Fruit fly (Drosophila melanogaster) whole organism, embryonic: ENCODE results near the gene hry.

Experiments
- BEAF-32 ChIP-seq: fragments of 200-800 bp; sonication (Bioruptor generic); optimal IDR thresholded peaks from 3 replicates; lab custom pipeline; 2017; ENCODE audit warnings: missing biosample characterization, missing genetic modification characterization, mild to moderate bottlenecking, moderate library complexity, missing genetic modification reagents
- CG12942 ChIP-seq: fragments of 200-800 bp; sonication (Bioruptor generic); optimal IDR thresholded peaks from 3 replicates; lab custom pipeline; 2016; ENCODE audit warnings: missing biosample characterization, missing genetic modification characterization
- CG13424 ChIP-seq: fragments of 200-800 bp; sonication (Bioruptor generic); optimal IDR thresholded peaks from 2 replicates; lab custom pipeline; 2019; ENCODE audit warnings: missing biosample characterization, mild to moderate bottlenecking, missing genetic modification characterization, moderate library complexity
- CG13775 ChIP-seq: fragments of 200-800 bp; sonication (Bioruptor generic); optimal IDR thresholded peaks from 3 replicates; lab custom pipeline; 2017; ENCODE audit warnings: missing biosample characterization, mild to moderate bottlenecking, missing genetic modification characterization
- CG14965 ChIP-seq: fragments of 200-800 bp; sonication (Bioruptor generic); optimal IDR thresholded peaks from 2 replicates; lab custom pipeline; 2016; ENCODE audit warnings: missing biosample characterization, missing genetic modification characterization, borderline replicate concordance
- CG17612 ChIP-seq: fragments of 200-800 bp; sonication (Bioruptor generic); IDR thresholded peaks from 2 replicates; pipeline ENCODE4 v1.3.6; 2022; ENCODE audit warnings: missing biosample characterization, missing genetic modification characterization
- CG2199 ChIP-seq: fragments of 200-800 bp; sonication (Bioruptor generic); IDR thresholded peaks from 3 replicates; pipeline ENCODE4 v1.3.6; 2022; ENCODE audit warnings: missing biosample characterization, missing genetic modification characterization
- CG31224 ChIP-seq: fragments of 200-800 bp; sonication (Bioruptor generic); IDR thresholded peaks from 2 replicates; pipeline ENCODE4 v1.3.6; 2022; ENCODE audit warnings: missing biosample characterization, missing genetic modification characterization
- CG31365 ChIP-seq: fragments of 200-800 bp; sonication (Bioruptor generic); optimal IDR thresholded peaks from 2 replicates; lab custom pipeline; 2018; ENCODE audit warnings: missing biosample characterization, mild to moderate bottlenecking, missing genetic modification characterization
- CG32767 ChIP-seq: fragments of 200-800 bp; sonication (Bioruptor generic); IDR thresholded peaks from 2 replicates; pipeline ENCODE4 v1.3.6; 2022; ENCODE audit warnings: missing biosample characterization, missing genetic modification characterization
- CG5245 ChIP-seq: fragments of 200-800 bp; sonication (Bioruptor generic); optimal IDR thresholded peaks from 3 replicates; lab custom pipeline; 2016; ENCODE audit warnings: missing biosample characterization, missing genetic modification characterization
- CG6813 ChIP-seq: fragments of 200-800 bp; sonication (Bioruptor generic); optimal IDR thresholded peaks from 2 replicates; lab custom pipeline; 2017; ENCODE audit warnings: missing biosample characterization, missing genetic modification characterization, mild to moderate bottlenecking, moderate library complexity, missing genetic modification reagents
- CG6854 ChIP-seq: fragments of 200-800 bp; sonication (Bioruptor generic); optimal IDR thresholded peaks from 3 replicates; lab custom pipeline; 2017; ENCODE audit warnings: missing biosample characterization, mild to moderate bottlenecking, missing genetic modification characterization
- CG7928 ChIP-seq: fragments of 200-800 bp; sonication (Bioruptor generic); optimal IDR thresholded peaks from 2 replicates; lab custom pipeline; 2017; ENCODE audit warnings: missing biosample characterization, mild to moderate bottlenecking, missing genetic modification characterization
- CG8944 ChIP-seq: fragments of 200-800 bp; sonication (Bioruptor generic); optimal IDR thresholded peaks from 3 replicates; lab custom pipeline; 2016; ENCODE audit warnings: missing biosample characterization, missing genetic modification characterization
- Camta ChIP-seq: fragments of 200-800 bp; sonication (Bioruptor generic); optimal IDR thresholded peaks from 2 replicates; lab custom pipeline; 2016; ENCODE audit warnings: missing biosample characterization, missing genetic modification characterization
- CkIIα-i1 ChIP-seq: fragments of 200-800 bp; sonication (Bioruptor generic); IDR thresholded peaks from 2 replicates; pipeline ENCODE4 v1.3.6; 2022; ENCODE audit warnings: missing biosample characterization, missing genetic modification characterization
- ERR ChIP-seq: fragments of 200-800 bp; sonication (Bioruptor generic); optimal IDR thresholded peaks from 2 replicates; lab custom pipeline; 2016; ENCODE audit warnings: missing biosample characterization, missing genetic modification characterization
- Gsc ChIP-seq: fragments of 200-800 bp; sonication (Bioruptor generic); IDR thresholded peaks from 2 replicates; pipeline ENCODE4 v1.3.6; 2022; ENCODE audit warnings: missing biosample characterization, missing genetic modification characterization
- HLH4C ChIP-seq: fragments of 200-800 bp; sonication (Bioruptor generic); IDR thresholded peaks from 3 replicates; pipeline ENCODE4 v1.3.6; 2022; ENCODE audit warnings: missing biosample characterization, missing genetic modification characterization; ENCODE audit not compliant: partially characterized antibody
- HLHmδ ChIP-seq: fragments of 200-800 bp; sonication (Bioruptor generic); optimal IDR thresholded peaks from 2 replicates; lab custom pipeline; 2018; ENCODE audit warnings: missing biosample characterization, mild to moderate bottlenecking, missing genetic modification characterization, moderate library complexity
- Max ChIP-seq: fragments of 200-800 bp; sonication (Bioruptor generic); optimal IDR thresholded peaks from 2 replicates; lab custom pipeline; 2016; ENCODE audit warnings: missing biosample characterization, mild to moderate bottlenecking, missing genetic modification characterization
- Meics ChIP-seq: fragments of 200-800 bp; sonication (Bioruptor generic); optimal IDR thresholded peaks from 2 replicates; lab custom pipeline; 2017; ENCODE audit warnings: missing biosample characterization, mild to moderate bottlenecking, missing genetic modification characterization
- Optix ChIP-seq: fragments of 200-800 bp; sonication (Bioruptor generic); IDR thresholded peaks from 3 replicates; pipeline ENCODE4 v1.3.6; 2022; ENCODE audit warnings: missing biosample characterization, missing genetic modification characterization
- Side ChIP-seq: fragments of 200-800 bp; sonication (Bioruptor generic); optimal IDR thresholded peaks from 2 replicates; lab custom pipeline; 2016; ENCODE audit warnings: missing biosample characterization, missing genetic modification characterization
- Stat92E ChIP-seq, 3 experiments: fragments of >200 bp in 2 of 3; fragments of 200-800 bp in 1 of 3; sonication (Bioruptor generic) in 1 of 3; optimal IDR thresholded peaks; 2 replicates each; lab custom pipeline; 2017 to 2019; ENCODE audit warnings: missing biosample characterization in 3 of 3, missing genetic modification characterization in 3 of 3, mild to moderate bottlenecking in 1 of 3, moderate library complexity in 1 of 3
- al ChIP-seq: fragments of 200-800 bp; sonication (Bioruptor generic); IDR thresholded peaks from 2 replicates; pipeline ENCODE4 v1.3.6; 2022; ENCODE audit warnings: missing biosample characterization, missing genetic modification characterization
- bowl ChIP-seq: fragments of 200-800 bp; sonication (Bioruptor generic); IDR thresholded peaks from 2 replicates; pipeline ENCODE4 v1.3.6; 2022; ENCODE audit warnings: missing biosample characterization, missing genetic modification characterization
- cad ChIP-seq: fragments of >200 bp; optimal IDR thresholded peaks from 2 replicates; lab custom pipeline; 2017; ENCODE audit warnings: missing biosample characterization, missing genetic modification characterization
- crc ChIP-seq: fragments of 200-800 bp; sonication (Bioruptor generic); optimal IDR thresholded peaks from 2 replicates; lab custom pipeline; 2016; ENCODE audit warnings: missing biosample characterization, missing genetic modification characterization
- fd102C ChIP-seq: fragments of 200-800 bp; sonication (Bioruptor generic); optimal IDR thresholded peaks from 2 replicates; lab custom pipeline; 2018; ENCODE audit warnings: missing biosample characterization, mild to moderate bottlenecking, missing genetic modification characterization, moderate library complexity
- gem ChIP-seq: fragments of 200-800 bp; sonication (Bioruptor generic); optimal IDR thresholded peaks from 2 replicates; lab custom pipeline; 2019; ENCODE audit warnings: missing biosample characterization, mild to moderate bottlenecking, missing genetic modification characterization, moderate library complexity
- her ChIP-seq: fragments of 200-800 bp; sonication (Bioruptor generic); optimal IDR thresholded peaks from 2 replicates; lab custom pipeline; 2016; ENCODE audit warnings: missing biosample characterization, missing genetic modification characterization
- ind ChIP-seq: fragments of 200-800 bp; sonication (Bioruptor generic); optimal IDR thresholded peaks from 3 replicates; lab custom pipeline; 2016; ENCODE audit warnings: missing biosample characterization, missing genetic modification characterization
- jigr1 ChIP-seq: fragments of 200-800 bp; sonication (Bioruptor generic); IDR thresholded peaks from 3 replicates; pipeline ENCODE4 v1.3.6; 2022; ENCODE audit warnings: missing biosample characterization, missing genetic modification characterization
- lab ChIP-seq: fragments of 200-800 bp; sonication (Bioruptor generic); optimal IDR thresholded peaks from 3 replicates; lab custom pipeline; 2017; ENCODE audit warnings: missing biosample characterization, missing genetic modification characterization, mild to moderate bottlenecking, moderate library complexity, missing genetic modification reagents
- lilli ChIP-seq: fragments of 200-800 bp; sonication (Bioruptor generic); optimal IDR thresholded peaks from 3 replicates; lab custom pipeline; 2016; ENCODE audit warnings: missing biosample characterization, missing genetic modification characterization
- onecut ChIP-seq: fragments of 200-800 bp; sonication (Bioruptor generic); IDR thresholded peaks from 2 replicates; pipeline ENCODE4 v1.3.6; 2022; ENCODE audit warnings: missing biosample characterization, missing genetic modification characterization
- pfk ChIP-seq: fragments of 200-800 bp; sonication (Bioruptor generic); optimal IDR thresholded peaks from 2 replicates; lab custom pipeline; 2018; ENCODE audit warnings: missing biosample characterization, mild to moderate bottlenecking, missing genetic modification characterization, moderate library complexity
- sd ChIP-seq: fragments of 200-800 bp; sonication (Bioruptor generic); optimal IDR thresholded peaks from 3 replicates; lab custom pipeline; 2018; ENCODE audit warnings: missing biosample characterization, mild to moderate bottlenecking, missing genetic modification characterization, moderate library complexity
- slou ChIP-seq: fragments of 200-800 bp; sonication (Bioruptor generic); optimal IDR thresholded peaks from 3 replicates; lab custom pipeline; 2016; ENCODE audit warnings: missing biosample characterization, missing genetic modification characterization
- sqz ChIP-seq: fragments of 200-800 bp; sonication (Bioruptor generic); optimal IDR thresholded peaks from 3 replicates; lab custom pipeline; 2018; ENCODE audit warnings: missing biosample characterization, mild to moderate bottlenecking, missing genetic modification characterization
- stc ChIP-seq: fragments of 200-800 bp; sonication (Bioruptor generic); IDR thresholded peaks from 2 replicates; pipeline ENCODE4 v1.3.6; 2022; ENCODE audit warnings: missing biosample characterization, missing genetic modification characterization
- stwl ChIP-seq: fragments of 200-800 bp; sonication (Bioruptor generic); optimal IDR thresholded peaks from 3 replicates; lab custom pipeline; 2018; ENCODE audit warnings: missing biosample characterization, mild to moderate bottlenecking, missing genetic modification characterization, moderate library complexity
- tll ChIP-seq, 2 experiments: fragments of 200-800 bp in 1 of 2; fragments of >200 bp in 1 of 2; sonication (Bioruptor generic) in 1 of 2; optimal IDR thresholded peaks; 2 replicates each; lab custom pipeline; 2017 to 2019; ENCODE audit warnings: missing biosample characterization in 2 of 2, missing genetic modification characterization in 2 of 2, mild to moderate bottlenecking in 1 of 2, moderate library complexity in 1 of 2
- trh ChIP-seq: fragments of 200-800 bp; sonication (Bioruptor generic); optimal IDR thresholded peaks from 2 replicates; lab custom pipeline; 2016; ENCODE audit warnings: missing biosample characterization, missing genetic modification characterization
- wdn ChIP-seq: fragments of 200-800 bp; sonication (Bioruptor generic); IDR thresholded peaks from 2 replicates; pipeline ENCODE4 v1.3.6; 2022; ENCODE audit warnings: missing biosample characterization, missing genetic modification characterization
- z ChIP-seq: fragments of 200-800 bp; sonication (Bioruptor generic); IDR thresholded peaks from 3 replicates; pipeline ENCODE4 v1.3.6; 2022; ENCODE audit warnings: missing biosample characterization, missing genetic modification characterization
- zen2 ChIP-seq: fragments of 200-800 bp; sonication (Bioruptor generic); IDR thresholded peaks from 3 replicates; pipeline ENCODE4 v1.3.6; 2022; ENCODE audit warnings: missing biosample characterization, missing genetic modification characterization; ENCODE audit not compliant: partially characterized antibody
- zf30C ChIP-seq: fragments of 200-800 bp; sonication (Bioruptor generic); optimal IDR thresholded peaks from 3 replicates; lab custom pipeline; 2018; ENCODE audit warnings: missing biosample characterization, mild to moderate bottlenecking, missing genetic modification characterization

hry gene

dm6 chr3L:8667809-8668593 is 7.6 kb upstream of the hry start (continued):
- TF ChIP-seq CG6854 (GFP tag; lab: Kevin White, UChicago) (no peak), bowl (GFP tag; lab: Robert Waterston, UW) (no peak), jigr1 (no peak), CG17612 (no peak), CG31224 (no peak), CkIIα-i1 (GFP tag; lab: Robert Waterston, UW) (no peak), Max (GFP tag; lab: Kevin White, UChicago) (no peak), BEAF-32 (GFP tag; lab: Kevin White, UChicago) (no peak), Meics (GFP tag; lab: Kevin White, UChicago) (no peak), z (no peak), CG5245 (no peak), tll (GFP tag; optimal IDR thresholded peaks at IDR 0.05; lab: Kevin White, UChicago) (no peak), CG14965 (GFP tag; lab: Kevin White, UChicago) (no peak), Side (GFP tag; lab: Kevin White, UChicago) (no peak), ERR (no peak), HLHmδ (GFP tag; lab: Kevin White, UChicago) (no peak), slou (GFP tag; lab: Kevin White, UChicago) (no peak), pfk (GFP tag; lab: Kevin White, UChicago) (no peak), ind (GFP tag; lab: Kevin White, UChicago) (no peak), CG31365 (tag; lab: Kevin White, UChicago) (no peak), her (GFP tag; lab: Kevin White, UChicago) (no peak), al (GFP tag; lab: Robert Waterston, UW) (no peak), CG13424 (tag; lab: Kevin White, UChicago) (peak; percentile 44), lab (no peak), cad (GFP tag; lab: Kevin White, UChicago) (no peak), HLH4C (GFP tag; lab: Robert Waterston, UW) (no peak), crc (GFP tag; lab: Kevin White, UChicago) (no peak), CG32767 (GFP tag; lab: Robert Waterston, UW) (0 out of 2 replicates have a peak, but pooled peaks have one; percentile 13), Camta (GFP tag; lab: Kevin White, UChicago) (no peak), Optix (GFP tag; lab: Robert Waterston, UW) (no peak), Gsc (GFP tag; lab: Robert Waterston, UW) (no peak), zf30C (GFP tag; lab: Kevin White, UChicago) (peak; percentile 12), stwl (no peak), gem (tag; lab: Kevin White, UChicago) (peak; percentile 68), zen2 (GFP tag; lab: Robert Waterston, UW) (no peak), CG8944 (no peak), wdn (GFP tag; lab: Robert Waterston, UW) (no peak), CG13775 (GFP tag; lab: Kevin White, UChicago) (peak; percentile 8), CG6813 (GFP tag; lab: Kevin White, UChicago) (no peak), CG12942 (no peak), trh (GFP tag; lab: Kevin White, UChicago) (no peak), CG2199 (GFP tag; lab: Robert Waterston, UW) (no peak), lilli (GFP tag; lab: Kevin White, UChicago) (no peak), fd102C (no peak), sd (tag; lab: Kevin White, UChicago) (no peak), stc (GFP tag; lab: Robert Waterston, UW) (peak; percentile 41; the same call in 1 of the 2 replicates), Stat92E (GFP tag; optimal IDR thresholded peaks at IDR 0.05; lab: Kevin White, UChicago) (no peak), sqz (no peak), CG7928 (GFP tag; lab: Kevin White, UChicago) (no peak), onecut (peak; percentile 15; the same call in 1 of the 2 replicates)
